Fruit fly (Drosophila melanogaster): ENCODE measurements around the gene CG3309.

DNA sequence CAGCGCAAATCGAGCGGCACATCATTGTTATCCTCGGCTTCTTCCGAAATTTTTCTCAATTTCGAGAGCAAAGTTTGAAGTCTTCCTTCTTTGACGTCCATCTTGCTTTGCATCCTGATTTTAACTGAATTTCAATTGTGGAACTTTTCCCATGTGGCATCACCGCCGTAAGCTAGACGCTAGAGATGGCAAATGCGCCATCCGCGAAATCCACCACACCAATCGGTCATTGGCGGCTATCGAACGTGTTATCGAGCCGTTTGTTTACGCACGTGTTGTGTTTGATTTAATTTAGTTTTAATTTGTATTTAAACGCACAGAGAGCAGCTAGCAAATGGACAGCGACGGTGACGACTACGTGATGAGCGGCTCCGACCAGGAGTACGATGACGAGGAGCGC, 12.0 kb downstream of the CG3309 start, which contains the start of the genes CG15930 and Sas10:
- no peak for TF ChIP-seq CTCF (optimal IDR thresholded peaks at IDR 0.05)
- TF ChIP-seq CG8478 (optimal IDR thresholded peaks at IDR 0.05) = no peak

Data from S2 (cell line).